Fruit fly (Drosophila melanogaster): Measurements from ENCODE around the gene CG17239.

CG17239 gene

dm6 chr2L:2240493-2240892 is 11.6 kb downstream of the CG17239 start, which contains the start of gene Tengl1:
Gene Tengl1, minus strand, starts transcription at chr2L:2240593.
- no peak for TF ChIP-seq cnc (optimal IDR thresholded peaks at IDR 0.05)
- TF ChIP-seq CG7045 (GFP tag; optimal IDR thresholded peaks at IDR 0.05), result no peak
- TF ChIP-seq Mnt (GFP tag; optimal IDR thresholded peaks at IDR 0.05), result no peak
- no peak for TF ChIP-seq cic (GFP tag; optimal IDR thresholded peaks at IDR 0.05)
- TF ChIP-seq toe (GFP tag; optimal IDR thresholded peaks at IDR 0.05), result no peak
- TF ChIP-seq Hr96 (GFP tag; optimal IDR thresholded peaks at IDR 0.05), result no peak
- TF ChIP-seq CG14711 (tag; optimal IDR thresholded peaks at IDR 0.05), result no peak
- no peak for TF ChIP-seq bab1 (GFP tag; optimal IDR thresholded peaks at IDR 0.05)
- TF ChIP-seq CG33017 (tag; optimal IDR thresholded peaks at IDR 0.05), result no peak
- no peak for TF ChIP-seq tj (GFP tag; optimal IDR thresholded peaks at IDR 0.05)
- no peak for TF ChIP-seq pad (GFP tag; optimal IDR thresholded peaks at IDR 0.05)
- TF ChIP-seq Clk (GFP tag; optimal IDR thresholded peaks at IDR 0.05), result no peak
- no peak for TF ChIP-seq CG12768 (GFP tag; optimal IDR thresholded peaks at IDR 0.05)
- no peak for TF ChIP-seq ovo (GFP tag; optimal IDR thresholded peaks at IDR 0.05)
- no peak for TF ChIP-seq kay (GFP tag; ENCODE audit: borderline replicate concordance)
- no peak for TF ChIP-seq CG11617 (GFP tag; optimal IDR thresholded peaks at IDR 0.05)
- TF ChIP-seq CG5204 (GFP tag; optimal IDR thresholded peaks at IDR 0.05), result no peak
- no peak for TF ChIP-seq Crg-1 (GFP tag; optimal IDR thresholded peaks at IDR 0.05)
- TF ChIP-seq CG1620 (GFP tag; optimal IDR thresholded peaks at IDR 0.05), result no peak

DNA sequence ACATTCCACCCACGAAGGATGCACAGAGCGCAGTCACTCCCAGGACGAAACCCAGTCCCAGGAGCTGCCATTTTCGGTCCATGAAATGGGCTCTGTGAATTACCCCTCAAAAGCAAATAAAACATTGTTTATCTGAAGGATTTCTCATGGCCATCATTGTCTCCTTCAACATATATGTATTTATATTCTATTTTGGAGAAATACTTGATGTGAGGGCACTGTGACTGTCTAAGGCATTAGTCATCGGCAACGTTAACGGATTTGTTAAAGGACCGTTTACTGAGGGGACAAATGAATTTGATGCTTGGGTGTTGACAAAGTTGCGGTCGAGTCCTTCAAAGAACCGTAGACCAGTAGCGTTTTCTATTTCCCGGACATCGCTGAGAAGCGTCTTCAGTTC is 12.9 kb downstream of the CG17239 start, which contains the start of gene Tengl2:
Tengl2 (minus strand) TSS at position 101 of the 400 bp plus-strand sequence.
- TF ChIP-seq tj (GFP tag; optimal IDR thresholded peaks at IDR 0.05) (no peak), ovo (GFP tag; optimal IDR thresholded peaks at IDR 0.05) (no peak), CG7045 (GFP tag; optimal IDR thresholded peaks at IDR 0.05) (no peak), kay (GFP tag; ENCODE audit: borderline replicate concordance) (no peak), Clk (GFP tag; optimal IDR thresholded peaks at IDR 0.05) (no peak), toe (GFP tag; optimal IDR thresholded peaks at IDR 0.05) (no peak), Mnt (GFP tag; optimal IDR thresholded peaks at IDR 0.05) (no peak), CG7101 (tag; optimal IDR thresholded peaks at IDR 0.05) (no peak), pad (GFP tag; optimal IDR thresholded peaks at IDR 0.05) (no peak), CG33017 (tag; optimal IDR thresholded peaks at IDR 0.05) (no peak), CG12768 (GFP tag; optimal IDR thresholded peaks at IDR 0.05) (no peak), CG14711 (tag; optimal IDR thresholded peaks at IDR 0.05) (no peak), CG5204 (GFP tag; optimal IDR thresholded peaks at IDR 0.05) (no peak), cnc (optimal IDR thresholded peaks at IDR 0.05) (no peak), CG1620 (GFP tag; optimal IDR thresholded peaks at IDR 0.05) (no peak)

DNA sequence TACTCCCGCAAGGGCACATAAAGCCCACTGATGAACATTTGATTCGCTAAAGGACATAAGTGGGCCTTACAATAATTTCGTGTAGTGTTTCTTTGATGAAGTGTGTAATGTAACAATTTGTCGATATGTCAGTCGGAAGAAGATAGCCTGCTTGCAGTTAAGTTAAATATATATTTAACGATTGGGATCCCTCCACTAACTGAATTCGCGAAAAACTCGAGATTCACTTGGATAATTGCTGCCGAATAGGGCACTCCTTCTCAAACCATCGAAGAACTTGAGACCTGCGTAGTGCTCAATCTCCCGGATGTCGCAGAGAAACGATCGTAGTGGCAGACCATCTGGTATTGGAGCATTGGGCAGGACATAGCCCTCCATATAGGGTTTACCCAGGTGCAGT is 14.0 kb downstream of the CG17239 start, which contains the start of gene Tengl3:
Tengl3 (minus strand) TSS at position 101 of the 400 bp plus-strand sequence.
- TF ChIP-seq CG7045 (GFP tag; optimal IDR thresholded peaks at IDR 0.05) (no peak), cic (GFP tag; optimal IDR thresholded peaks at IDR 0.05) (no peak), CG12768 (GFP tag; optimal IDR thresholded peaks at IDR 0.05) (no peak), bab1 (GFP tag; optimal IDR thresholded peaks at IDR 0.05) (no peak), CG1620 (GFP tag; optimal IDR thresholded peaks at IDR 0.05) (no peak), cnc (optimal IDR thresholded peaks at IDR 0.05) (no peak), tj (GFP tag; optimal IDR thresholded peaks at IDR 0.05) (no peak), Mnt (GFP tag; optimal IDR thresholded peaks at IDR 0.05) (no peak), Crg-1 (GFP tag; optimal IDR thresholded peaks at IDR 0.05) (no peak), kay (GFP tag; ENCODE audit: borderline replicate concordance) (no peak), CG33017 (tag; optimal IDR thresholded peaks at IDR 0.05) (no peak), toe (GFP tag; optimal IDR thresholded peaks at IDR 0.05) (no peak), CG11617 (GFP tag; optimal IDR thresholded peaks at IDR 0.05) (no peak), CG14711 (tag; optimal IDR thresholded peaks at IDR 0.05) (no peak), CG5204 (GFP tag; optimal IDR thresholded peaks at IDR 0.05) (no peak)

- TF ChIP-seq cic (GFP tag; optimal IDR thresholded peaks at IDR 0.05) (peak; percentile 69), CG5204 (GFP tag; optimal IDR thresholded peaks at IDR 0.05) (no peak), CG7101 (tag; optimal IDR thresholded peaks at IDR 0.05) (peak; percentile 30), Hr96 (GFP tag; optimal IDR thresholded peaks at IDR 0.05) (no peak), Clk (GFP tag; optimal IDR thresholded peaks at IDR 0.05) (no peak), CG1620 (GFP tag; optimal IDR thresholded peaks at IDR 0.05) (no peak), Crg-1 (GFP tag; optimal IDR thresholded peaks at IDR 0.05) (no peak), ovo (GFP tag; optimal IDR thresholded peaks at IDR 0.05) (no peak), tj (GFP tag; optimal IDR thresholded peaks at IDR 0.05) (peak; percentile 22), kay (GFP tag; ENCODE audit: borderline replicate concordance) (peak; percentile 97), CG12768 (GFP tag; optimal IDR thresholded peaks at IDR 0.05) (peak; percentile 39), CG11617 (GFP tag; optimal IDR thresholded peaks at IDR 0.05) (no peak), Mnt (GFP tag; optimal IDR thresholded peaks at IDR 0.05) (peak; percentile 33), bab1 (GFP tag; optimal IDR thresholded peaks at IDR 0.05) (peak; percentile 69)
These were observed 15.4 kb downstream of the CG17239 start, which contains the start of gene Sec24CD for dm6 chr2L:2236722-2237121. Gene Sec24CD, minus strand, starts transcription at chr2L:2236844.

DNA sequence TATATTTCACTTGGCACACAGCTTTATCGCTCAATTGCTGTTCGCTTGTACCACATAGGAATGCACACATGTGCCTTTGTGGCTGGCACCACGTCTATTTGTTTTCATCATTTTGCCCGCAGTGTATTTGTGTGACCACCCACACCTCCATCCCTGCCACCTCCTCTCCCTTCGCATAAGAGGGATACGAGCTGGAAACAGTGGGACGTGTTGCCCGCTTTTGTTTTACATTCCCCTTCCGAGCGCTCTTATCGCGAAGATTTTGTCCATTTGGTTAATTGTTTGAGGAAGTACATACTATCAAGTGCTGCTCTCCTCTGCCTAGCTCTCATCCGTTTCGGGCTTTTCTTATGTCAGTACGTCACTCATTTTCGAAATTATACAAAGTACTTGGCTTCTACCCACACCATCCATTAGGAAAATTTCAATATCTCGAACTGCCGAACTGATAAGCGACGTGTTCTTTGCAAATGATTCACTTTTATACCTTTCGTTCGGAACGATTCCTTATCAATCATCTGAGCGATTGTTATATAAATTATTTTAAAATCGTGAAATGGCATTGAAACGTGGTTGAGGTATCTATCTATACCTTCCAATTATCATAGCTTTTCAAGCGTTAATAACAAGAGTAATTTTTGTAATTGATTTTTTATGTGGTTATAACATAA is 23.8 kb downstream of the CG17239 start:
- no peak for TF ChIP-seq CG7101 (tag; optimal IDR thresholded peaks at IDR 0.05)
- peak; percentile 39 for TF ChIP-seq pad (GFP tag; optimal IDR thresholded peaks at IDR 0.05)
- TF ChIP-seq Hr96 (GFP tag; optimal IDR thresholded peaks at IDR 0.05), result no peak
- no peak for TF ChIP-seq cnc (optimal IDR thresholded peaks at IDR 0.05)
- TF ChIP-seq tj (GFP tag; optimal IDR thresholded peaks at IDR 0.05), result no peak
- TF ChIP-seq Clk (GFP tag; optimal IDR thresholded peaks at IDR 0.05), result no peak
- peak; percentile 66 for TF ChIP-seq CG12768 (GFP tag; optimal IDR thresholded peaks at IDR 0.05)
- no peak for TF ChIP-seq ovo (GFP tag; optimal IDR thresholded peaks at IDR 0.05)
- TF ChIP-seq CG14711 (tag; optimal IDR thresholded peaks at IDR 0.05), result no peak
- TF ChIP-seq CG11617 (GFP tag; optimal IDR thresholded peaks at IDR 0.05), result no peak
- no peak for TF ChIP-seq CG1620 (GFP tag; optimal IDR thresholded peaks at IDR 0.05)
- peak; percentile 51 for TF ChIP-seq Mnt (GFP tag; optimal IDR thresholded peaks at IDR 0.05)
- TF ChIP-seq cic (GFP tag; optimal IDR thresholded peaks at IDR 0.05), result peak; percentile 61
- TF ChIP-seq CG5204 (GFP tag; optimal IDR thresholded peaks at IDR 0.05), result no peak
- TF ChIP-seq CG7045 (GFP tag; optimal IDR thresholded peaks at IDR 0.05), result no peak
- no peak for TF ChIP-seq toe (GFP tag; optimal IDR thresholded peaks at IDR 0.05)
- TF ChIP-seq CG33017 (tag; optimal IDR thresholded peaks at IDR 0.05), result no peak
- TF ChIP-seq bab1 (GFP tag; optimal IDR thresholded peaks at IDR 0.05), result no peak
- peak; percentile 1 for TF ChIP-seq kay (GFP tag; ENCODE audit: borderline replicate concordance)
- no peak for TF ChIP-seq Crg-1 (GFP tag; optimal IDR thresholded peaks at IDR 0.05)
